Worm (Caenorhabditis elegans): Measurements from ENCODE around the gene clec-76.

Gene clec-76

ce11 chrIV:3979525-3979924, 14.5 kb downstream of the clec-76 start, which contains the start of gene srh-222:
srh-222 (plus strand) TSS chrIV:3979825.
- TF ChIP-seq ztf-11 (tag; optimal IDR thresholded peaks at IDR 0.05), result no peak
- no peak for TF ChIP-seq sem-2 (GFP tag; optimal IDR thresholded peaks at IDR 0.05)
- no peak for TF ChIP-seq mab-5 (tag; optimal IDR thresholded peaks at IDR 0.05)
- no peak for TF ChIP-seq bed-3 (GFP tag; optimal IDR thresholded peaks at IDR 0.05)
- TF ChIP-seq unc-62 (GFP tag; optimal IDR thresholded peaks at IDR 0.05), result no peak
- TF ChIP-seq nhr-2 (tag; optimal IDR thresholded peaks at IDR 0.05), result no peak
- TF ChIP-seq ceh-43 (GFP tag; optimal IDR thresholded peaks at IDR 0.05), result no peak

DNA sequence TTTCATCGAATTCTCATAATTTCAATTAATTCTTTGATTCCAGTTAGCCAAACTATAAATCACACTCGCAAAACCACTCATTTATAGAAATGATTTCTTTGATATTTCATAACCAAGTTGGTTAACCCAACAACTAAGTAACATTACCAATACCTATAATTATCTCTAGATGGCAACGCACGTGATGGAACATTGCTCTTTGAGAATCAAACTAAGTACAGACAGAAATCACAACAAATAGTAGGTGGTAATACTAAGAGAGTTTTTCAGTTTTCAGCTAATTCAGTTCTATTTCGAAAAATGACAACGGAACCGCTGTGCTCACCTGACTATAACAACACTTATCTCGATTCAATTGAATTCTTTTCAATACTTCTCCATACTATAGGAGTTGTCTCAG, 16.6 kb downstream of the clec-76 start, which contains the start of gene srh-223:
srh-223 (plus strand) TSS at position 301 of the 400 bp plus-strand sequence.
- TF ChIP-seq ceh-43 (GFP tag; optimal IDR thresholded peaks at IDR 0.05) (no peak), mls-2 (tag; optimal IDR thresholded peaks at IDR 0.05) (no peak), lin-13 (tag; optimal IDR thresholded peaks at IDR 0.05) (no peak), hlh-1 (tag; optimal IDR thresholded peaks at IDR 0.05) (no peak), unc-62 (GFP tag; optimal IDR thresholded peaks at IDR 0.05) (no peak), sptf-1 (tag; optimal IDR thresholded peaks at IDR 0.05) (no peak), flh-1 (GFP tag; optimal IDR thresholded peaks at IDR 0.05) (no peak), drap-1 (GFP tag; optimal IDR thresholded peaks at IDR 0.05) (no peak), nhr-28 (tag; optimal IDR thresholded peaks at IDR 0.05) (no peak), nhr-2 (tag; optimal IDR thresholded peaks at IDR 0.05) (no peak), nhr-12 (tag; optimal IDR thresholded peaks at IDR 0.05) (no peak)

DNA sequence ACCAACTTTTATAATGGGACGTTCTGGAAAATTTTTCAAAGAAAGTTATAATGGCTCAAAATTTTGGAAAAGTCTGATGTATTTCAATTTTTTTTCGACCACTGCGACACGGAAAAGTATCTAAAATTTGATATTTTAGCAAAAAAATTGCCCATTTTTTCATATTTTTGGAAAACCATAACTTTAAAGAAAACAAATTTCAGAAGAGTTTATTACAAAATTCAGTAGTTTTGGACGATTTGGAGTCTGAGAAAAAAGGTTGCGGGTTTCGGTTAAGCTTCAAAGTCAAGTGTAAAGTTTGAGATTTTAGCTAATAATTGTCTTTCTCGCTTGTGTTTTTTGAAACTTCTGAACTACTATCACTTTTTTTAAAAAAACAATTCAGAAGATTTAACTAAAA, 23.1 kb downstream of the clec-76 start:
- TF ChIP-seq nhr-237 (tag; optimal IDR thresholded peaks at IDR 0.05) (no peak), hlh-1 (tag; optimal IDR thresholded peaks at IDR 0.05) (no peak), flh-1 (GFP tag; optimal IDR thresholded peaks at IDR 0.05) (no peak), mab-5 (tag; optimal IDR thresholded peaks at IDR 0.05) (no peak), mls-2 (tag; optimal IDR thresholded peaks at IDR 0.05) (no peak), sptf-1 (tag; optimal IDR thresholded peaks at IDR 0.05) (no peak), mep-1 (tag; optimal IDR thresholded peaks at IDR 0.05) (no peak), sem-2 (GFP tag; optimal IDR thresholded peaks at IDR 0.05) (no peak), ztf-11 (tag; optimal IDR thresholded peaks at IDR 0.05) (no peak), pha-4 (tag; optimal IDR thresholded peaks at IDR 0.05) (no peak), snpc-4 (tag; optimal IDR thresholded peaks at IDR 0.05) (no peak), lin-32 (GFP tag; optimal IDR thresholded peaks at IDR 0.05) (no peak), elt-3 (tag; optimal IDR thresholded peaks at IDR 0.05) (no peak)

- TF ChIP-seq lin-32 (GFP tag; optimal IDR thresholded peaks at IDR 0.05), result no peak
- no peak for TF ChIP-seq elt-3 (tag; optimal IDR thresholded peaks at IDR 0.05)
- TF ChIP-seq nhr-12 (tag; optimal IDR thresholded peaks at IDR 0.05), result no peak
- TF ChIP-seq mab-5 (tag; optimal IDR thresholded peaks at IDR 0.05), result no peak
Measured at ce11 chrIV:3988638-3989152, 23.6 kb downstream of the clec-76 start, which contains the start of gene clec-78. clec-78 (plus strand) TSS chrIV:3989102.

DNA sequence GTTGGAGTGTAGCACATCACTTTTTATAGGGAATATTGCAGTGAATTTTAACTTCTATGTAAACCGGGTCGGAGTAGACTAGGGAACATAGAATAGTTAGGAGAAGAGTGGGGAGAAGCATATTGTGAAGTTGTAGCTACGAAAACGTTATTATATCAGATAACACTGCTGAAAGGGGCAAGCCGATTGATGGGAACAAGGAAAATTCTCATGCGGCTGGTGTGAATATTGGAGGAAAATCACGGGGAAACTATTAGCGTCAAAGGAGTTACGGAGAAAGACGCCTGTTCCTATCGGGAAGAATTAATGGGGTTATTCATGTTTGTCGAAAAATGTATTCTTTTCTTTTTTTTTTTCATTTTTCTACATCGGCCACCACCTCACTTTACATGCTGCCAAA, 28.2 kb downstream of the clec-76 start, which contains the start of gene F47C12.6:
F47C12.6 (minus strand) TSS at position 101 of the 400 bp plus-strand sequence.
- no peak for TF ChIP-seq ceh-39 (tag; optimal IDR thresholded peaks at IDR 0.05)

- TF ChIP-seq zip-8 (tag; optimal IDR thresholded peaks at IDR 0.05) (no peak), drap-1 (GFP tag; optimal IDR thresholded peaks at IDR 0.05) (no peak), lin-13 (tag; optimal IDR thresholded peaks at IDR 0.05) (no peak), ceh-39 (tag; optimal IDR thresholded peaks at IDR 0.05) (no peak), M03D4.4 (tag; optimal IDR thresholded peaks at IDR 0.05) (no peak), lsy-2 (tag; optimal IDR thresholded peaks at IDR 0.05) (no peak), flh-1 (GFP tag; optimal IDR thresholded peaks at IDR 0.05) (no peak), ceh-43 (GFP tag; optimal IDR thresholded peaks at IDR 0.05) (no peak), ces-1 (GFP tag; optimal IDR thresholded peaks at IDR 0.05) (no peak), snpc-4 (tag; optimal IDR thresholded peaks at IDR 0.05) (no peak), unc-120 (tag; optimal IDR thresholded peaks at IDR 0.05; ENCODE audit: poor library complexity, severe bottlenecking) (no peak), nhr-2 (tag; optimal IDR thresholded peaks at IDR 0.05) (no peak), lin-32 (GFP tag; optimal IDR thresholded peaks at IDR 0.05) (no peak)
Measured at ce11 chrIV:3994318-3994717, 29.3 kb downstream of the clec-76 start, which contains the start of gene F47C12.13. F47C12.13 (minus strand) TSS chrIV:3994418.

- TF ChIP-seq drap-1 (GFP tag; optimal IDR thresholded peaks at IDR 0.05) (no peak), nhr-28 (tag; optimal IDR thresholded peaks at IDR 0.05) (no peak), tbx-8 (GFP tag; optimal IDR thresholded peaks at IDR 0.05) (no peak), cnd-1 (tag; optimal IDR thresholded peaks at IDR 0.05) (no peak), nhr-12 (tag; optimal IDR thresholded peaks at IDR 0.05) (no peak), bed-3 (GFP tag; optimal IDR thresholded peaks at IDR 0.05) (no peak), mab-5 (tag; optimal IDR thresholded peaks at IDR 0.05) (no peak), snpc-4 (tag; optimal IDR thresholded peaks at IDR 0.05) (no peak), elt-3 (tag; optimal IDR thresholded peaks at IDR 0.05) (no peak), ham-2 (GFP tag; optimal IDR thresholded peaks at IDR 0.05) (no peak), nhr-237 (tag; optimal IDR thresholded peaks at IDR 0.05) (no peak)
Measured at ce11 chrIV:3995384-3995783, 30.3 kb downstream of the clec-76 start, which contains the start of gene F47C12.7. F47C12.7 (minus strand) TSS chrIV:3995484.

All from whole organism, mixed stage, embryonic.